Worm (Caenorhabditis elegans): ENCODE measurements around the gene nas-9.

nas-9 gene

ce11 chrV:4823683-4824391 is 16.0 kb downstream of the nas-9 start:
- TF ChIP-seq zip-5 (tag; optimal IDR thresholded peaks at IDR 0.05) (no peak), ceh-34 (tag; optimal IDR thresholded peaks at IDR 0.05) (no peak), che-1 (tag; optimal IDR thresholded peaks at IDR 0.05) (no peak), ceh-45 (GFP tag; IDR thresholded peaks at IDR 0.05) (no peak), hlh-30 (tag; optimal IDR thresholded peaks at IDR 0.05; ENCODE audit: insufficient read depth) (no peak), pha-4 (tag; optimal IDR thresholded peaks at IDR 0.05) (no peak), ttx-3 (tag; optimal IDR thresholded peaks at IDR 0.05) (no peak), madf-2 (tag; optimal IDR thresholded peaks at IDR 0.05) (no peak)

- TF ChIP-seq unc-42 (tag; optimal IDR thresholded peaks at IDR 0.05) = no peak
- TF ChIP-seq ceh-31 (tag; optimal IDR thresholded peaks at IDR 0.05) = no peak
- TF ChIP-seq ama-1 (optimal IDR thresholded peaks at IDR 0.05) = no peak
- TF ChIP-seq hlh-8 (tag; optimal IDR thresholded peaks at IDR 0.05) = no peak
- no peak for TF ChIP-seq npax-4 (tag; optimal IDR thresholded peaks at IDR 0.05)
- TF ChIP-seq ceh-19 (GFP tag; optimal IDR thresholded peaks at IDR 0.05) = no peak
- TF ChIP-seq unc-86 (tag; optimal IDR thresholded peaks at IDR 0.05) = no peak
- TF ChIP-seq dmd-4 (tag; optimal IDR thresholded peaks at IDR 0.05; ENCODE audit: borderline replicate concordance) = no peak
- no peak for TF ChIP-seq ref-2 (tag; optimal IDR thresholded peaks at IDR 0.05)
- no peak for TF ChIP-seq ceh-45 (GFP tag; IDR thresholded peaks at IDR 0.05)
- no peak for TF ChIP-seq sdc-2 (tag; optimal IDR thresholded peaks at IDR 0.05)
Measured at ce11 chrV:4823323-4823682, 16.5 kb downstream of the nas-9 start, which contains the start of gene adss-1. Gene adss-1 (minus strand): TSS chrV:4823423.

ce11 chrV:4820601-4821000 is 19.2 kb downstream of the nas-9 start:
- no peak for TF ChIP-seq ceh-34 (tag; optimal IDR thresholded peaks at IDR 0.05)
- no peak for TF ChIP-seq ceh-24 (tag; optimal IDR thresholded peaks at IDR 0.05)
- no peak for TF ChIP-seq ttx-3 (tag; optimal IDR thresholded peaks at IDR 0.05)
- no peak for TF ChIP-seq ceh-14 (tag; optimal IDR thresholded peaks at IDR 0.05)
- TF ChIP-seq madf-2 (tag; optimal IDR thresholded peaks at IDR 0.05) = no peak
- no peak for TF ChIP-seq ama-1 (optimal IDR thresholded peaks at IDR 0.05)
- TF ChIP-seq K02D7.2 (tag; optimal IDR thresholded peaks at IDR 0.05) = no peak
- TF ChIP-seq hlh-30 (tag; optimal IDR thresholded peaks at IDR 0.05; ENCODE audit: insufficient read depth) = no peak

ce11 chrV:4818563-4818962 is 21.2 kb downstream of the nas-9 start, which contains the start of gene ccep-97:
Gene ccep-97 (minus strand): TSS chrV:4818663.
- no peak for TF ChIP-seq unc-86 (tag; optimal IDR thresholded peaks at IDR 0.05)
- TF ChIP-seq che-1 (tag; optimal IDR thresholded peaks at IDR 0.05) = no peak
- no peak for TF ChIP-seq ceh-6 (GFP tag; optimal IDR thresholded peaks at IDR 0.05)
- no peak for TF ChIP-seq C38D4.7 (GFP tag; optimal IDR thresholded peaks at IDR 0.05)
- TF ChIP-seq unc-3 (GFP tag; conservative IDR thresholded peaks at IDR 0.05) = no peak
- no peak for TF ChIP-seq unc-3 (tag; optimal IDR thresholded peaks at IDR 0.05)
- no peak for TF ChIP-seq ceh-9 (tag; optimal IDR thresholded peaks at IDR 0.05)
- no peak for TF ChIP-seq K09A11.1 (tag; optimal IDR thresholded peaks at IDR 0.05; ENCODE audit: insufficient read depth)
- TF ChIP-seq pax-1 (tag; optimal IDR thresholded peaks at IDR 0.05) = no peak
- no peak for TF ChIP-seq elt-2 (tag; optimal IDR thresholded peaks at IDR 0.05)
- TF ChIP-seq tbx-7 (tag; optimal IDR thresholded peaks at IDR 0.05) = no peak
- no peak for TF ChIP-seq K02D7.2 (tag; optimal IDR thresholded peaks at IDR 0.05)
- no peak for TF ChIP-seq odd-2 (tag; optimal IDR thresholded peaks at IDR 0.05)
- TF ChIP-seq fkh-10 (GFP tag; optimal IDR thresholded peaks at IDR 0.05) = no peak
- no peak for TF ChIP-seq ceh-2 (tag; optimal IDR thresholded peaks at IDR 0.05)

- no peak for TF ChIP-seq C38D4.7 (GFP tag; optimal IDR thresholded peaks at IDR 0.05)
- TF ChIP-seq unc-42 (tag; optimal IDR thresholded peaks at IDR 0.05) = no peak
- TF ChIP-seq nfya-1 (tag; optimal IDR thresholded peaks at IDR 0.05) = peak; percentile 53
- TF ChIP-seq F13H6.1 (tag; optimal IDR thresholded peaks at IDR 0.05) = no peak
- TF ChIP-seq syd-9 (tag; optimal IDR thresholded peaks at IDR 0.05) = no peak
- no peak for TF ChIP-seq ama-1 (optimal IDR thresholded peaks at IDR 0.05)
Measured at ce11 chrV:4813825-4814224, 26.0 kb downstream of the nas-9 start.

Measured in whole organism, late embryonic.